Worm (Caenorhabditis elegans): ENCODE measurements around the gene F08B12.11.

DNA sequence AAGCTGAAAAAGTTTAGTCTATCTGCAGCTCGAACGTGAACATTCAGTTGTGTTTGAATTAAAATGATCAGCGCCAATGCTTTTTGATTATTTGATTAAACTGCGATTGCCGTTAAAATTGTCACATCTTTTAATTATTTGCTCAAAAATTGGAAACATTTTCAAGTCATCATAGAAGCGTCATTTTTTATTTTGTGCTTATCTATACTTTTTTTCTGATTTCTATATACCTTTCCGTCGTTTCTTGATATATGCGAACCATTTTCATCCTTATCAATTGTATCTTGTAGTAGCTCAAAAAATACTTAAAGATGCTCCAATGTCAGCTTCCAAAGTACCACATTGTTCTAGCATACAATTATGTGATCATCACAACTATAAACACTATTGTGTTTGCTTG, 33.6 kb upstream of the F08B12.11 start:
- TF ChIP-seq mdl-1 (tag; optimal IDR thresholded peaks at IDR 0.05) (no peak), egl-27 (tag; optimal IDR thresholded peaks at IDR 0.05) (no peak), ceh-82 (tag; optimal IDR thresholded peaks at IDR 0.05) (no peak), zag-1 (tag; optimal IDR thresholded peaks at IDR 0.05) (no peak), nhr-28 (tag; optimal IDR thresholded peaks at IDR 0.05) (no peak), nhr-11 (tag; optimal IDR thresholded peaks at IDR 0.05) (no peak), lin-15B (tag; optimal IDR thresholded peaks at IDR 0.05) (no peak), nhr-12 (tag; optimal IDR thresholded peaks at IDR 0.05) (no peak), aly-2 (tag; optimal IDR thresholded peaks at IDR 0.05) (no peak), ceh-16 (tag; optimal IDR thresholded peaks at IDR 0.05) (no peak), nhr-67 (tag; optimal IDR thresholded peaks at IDR 0.05) (no peak), pha-4 (tag; optimal IDR thresholded peaks at IDR 0.05) (no peak)
